Fruit fly (Drosophila melanogaster): ENCODE measurements around the gene CG3164.

Gene CG3164

dm6 chr2L:143088-143487, 12.5 kb upstream of the CG3164 start, which contains the start of the genes CG31974 and CG11454 (continued):
- TF ChIP-seq vnd (GFP tag; IDR thresholded peaks at IDR 0.05; ENCODE audit: partially characterized antibody) = peak; percentile 58; the same call in 1 of the 3 replicates
- peak; percentile 87 for TF ChIP-seq sna (GFP tag; IDR thresholded peaks at IDR 0.05; ENCODE audit: partially characterized antibody)
- TF ChIP-seq HLHmδ (GFP tag; optimal IDR thresholded peaks at IDR 0.05) = no peak
- TF ChIP-seq Dfd (GFP tag; optimal IDR thresholded peaks at IDR 0.05) = no peak
- TF ChIP-seq tgo (GFP tag; IDR thresholded peaks at IDR 0.05) = no peak
- no peak for TF ChIP-seq CG15601 (tag; optimal IDR thresholded peaks at IDR 0.05)
- TF ChIP-seq Dp (GFP tag; optimal IDR thresholded peaks at IDR 0.05) = peak; percentile 85
- TF ChIP-seq Trl (optimal IDR thresholded peaks at IDR 0.05) = no peak
- no peak for TF ChIP-seq Trl (GFP tag; optimal IDR thresholded peaks at IDR 0.05)
- peak; percentile 88 for TF ChIP-seq E2f2 (GFP tag; IDR thresholded peaks at IDR 0.05)
- TF ChIP-seq Drgx (GFP tag; IDR thresholded peaks at IDR 0.05) = no peak
- peak; percentile 58 for TF ChIP-seq CG2129 (GFP tag; IDR thresholded peaks at IDR 0.05; ENCODE audit: partially characterized antibody)
- TF ChIP-seq kni (GFP tag; optimal IDR thresholded peaks at IDR 0.05) = no peak
- TF ChIP-seq CG33557 (GFP tag; optimal IDR thresholded peaks at IDR 0.05) = no peak
- TF ChIP-seq CG12236 (GFP tag; optimal IDR thresholded peaks at IDR 0.05) = no peak
- peak; percentile 38 for TF ChIP-seq YL-1 (GFP tag; optimal IDR thresholded peaks at IDR 0.05)
- TF ChIP-seq CG9932 (GFP tag; IDR thresholded peaks at IDR 0.05) = peak; percentile 30; the same call in 1 of the 2 replicates
- peak; percentile 68 for TF ChIP-seq CG4617 (GFP tag; optimal IDR thresholded peaks at IDR 0.05; ENCODE audit: borderline replicate concordance)
- TF ChIP-seq CG31388 (GFP tag; optimal IDR thresholded peaks at IDR 0.05) = no peak
- TF ChIP-seq CG3995 (GFP tag; optimal IDR thresholded peaks at IDR 0.05) = peak; percentile 38
- peak; percentile 94 for TF ChIP-seq CG34224 (GFP tag; IDR thresholded peaks at IDR 0.05; ENCODE audit: partially characterized antibody)
- peak; percentile 34; the same call in 1 of the 3 replicates for TF ChIP-seq CG14860 (GFP tag; IDR thresholded peaks at IDR 0.05; ENCODE audit: partially characterized antibody)
- no peak for TF ChIP-seq gem (tag; optimal IDR thresholded peaks at IDR 0.05)
- TF ChIP-seq CG9817 (tag; optimal IDR thresholded peaks at IDR 0.05) = no peak
- TF ChIP-seq unc-4 (GFP tag; IDR thresholded peaks at IDR 0.05; ENCODE audit: partially characterized antibody) = peak; percentile 95
- peak; percentile 15 for TF ChIP-seq CG13894 (tag; optimal IDR thresholded peaks at IDR 0.05)
- TF ChIP-seq Nf-YB (GFP tag; optimal IDR thresholded peaks at IDR 0.05) = peak; percentile 2
- TF ChIP-seq CG34376 (GFP tag; optimal IDR thresholded peaks at IDR 0.05) = peak; percentile 4
- peak; percentile 14 for TF ChIP-seq gfzf (GFP tag; optimal IDR thresholded peaks at IDR 0.05)
- TF ChIP-seq bbx (GFP tag; IDR thresholded peaks at IDR 0.05; ENCODE audit: partially characterized antibody) = peak; percentile 88
- TF ChIP-seq PHDP (tag; optimal IDR thresholded peaks at IDR 0.05) = peak; percentile 24
- peak; percentile 33 for TF ChIP-seq lab (GFP tag; optimal IDR thresholded peaks at IDR 0.05)
- TF ChIP-seq C15 (GFP tag; IDR thresholded peaks at IDR 0.05) = no peak
- TF ChIP-seq CG2712 (tag; optimal IDR thresholded peaks at IDR 0.05) = peak; percentile 3

dm6 chr2L:140849-141248, 10.3 kb upstream of the CG3164 start, which contains the start of the genes CG31975 and ovm:
CG31975 (minus strand) TSS chr2L:140992.
ovm (minus strand) TSS chr2L:140992.
- TF ChIP-seq CG16813 (GFP tag; IDR thresholded peaks at IDR 0.05; ENCODE audit: partially characterized antibody) = no peak
- TF ChIP-seq sug (tag; optimal IDR thresholded peaks at IDR 0.05) = peak; percentile 38
- peak; percentile 72 for TF ChIP-seq exex (tag; optimal IDR thresholded peaks at IDR 0.05)
- TF ChIP-seq cwo (GFP tag; optimal IDR thresholded peaks at IDR 0.05) = peak; percentile 83
- no peak for TF ChIP-seq CG10979 (tag; optimal IDR thresholded peaks at IDR 0.05)
- TF ChIP-seq sima (GFP tag; optimal IDR thresholded peaks at IDR 0.05) = no peak

Measured in whole organism, embryonic.